Fruit fly (Drosophila melanogaster) whole organism, embryonic: ENCODE measurements around the gene CG10337.

Source experiments
- BEAF-32 ChIP-seq: fragments of 200-800 bp; sonication (Bioruptor generic); optimal IDR thresholded peaks from 3 replicates; lab custom pipeline; 2017; ENCODE audit warnings: missing biosample characterization, missing genetic modification characterization, mild to moderate bottlenecking, moderate library complexity, missing genetic modification reagents
- Bgb ChIP-seq: fragments of 200-800 bp; sonication (Bioruptor generic); IDR thresholded peaks from 2 replicates; pipeline ENCODE4 v1.3.6; 2022; ENCODE audit warnings: missing biosample characterization, missing genetic modification characterization; ENCODE audit not compliant: partially characterized antibody
- CG10543 ChIP-seq: fragments of 200-800 bp; sonication (Bioruptor generic); optimal IDR thresholded peaks from 3 replicates; lab custom pipeline; 2017; ENCODE audit warnings: missing biosample characterization, mild to moderate bottlenecking, missing genetic modification characterization, moderate library complexity
- CG11398 ChIP-seq: fragments of 200-800 bp; sonication (Bioruptor generic); optimal IDR thresholded peaks from 2 replicates; lab custom pipeline; 2016; ENCODE audit warnings: missing biosample characterization, missing genetic modification characterization
- CG16813 ChIP-seq: fragments of 200-800 bp; sonication (Bioruptor generic); IDR thresholded peaks from 3 replicates; pipeline ENCODE4 v1.3.6; 2022; ENCODE audit warnings: missing biosample characterization, missing genetic modification characterization; ENCODE audit not compliant: partially characterized antibody
- CG18599 ChIP-seq: fragments of 200-800 bp; sonication (Bioruptor generic); optimal IDR thresholded peaks from 3 replicates; lab custom pipeline; 2017; ENCODE audit warnings: missing biosample characterization, missing genetic modification characterization, mild to moderate bottlenecking, moderate library complexity, missing genetic modification reagents
- CG2129 ChIP-seq: fragments of 200-800 bp; sonication (Bioruptor generic); IDR thresholded peaks from 2 replicates; pipeline ENCODE4 v1.3.6; 2022; ENCODE audit warnings: missing biosample characterization, missing genetic modification characterization; ENCODE audit not compliant: partially characterized antibody
- CG34224 ChIP-seq: fragments of 200-800 bp; sonication (Bioruptor generic); IDR thresholded peaks from 3 replicates; pipeline ENCODE4 v1.3.6; 2022; ENCODE audit warnings: missing biosample characterization, missing genetic modification characterization; ENCODE audit not compliant: partially characterized antibody
- CG6791 ChIP-seq: fragments of 200-800 bp; sonication (Bioruptor generic); IDR thresholded peaks from 3 replicates; pipeline ENCODE4 v1.3.6; 2022; ENCODE audit warnings: missing biosample characterization, missing genetic modification characterization; ENCODE audit not compliant: partially characterized antibody
- CTCF ChIP-seq: fragments of 200-800 bp; sonication (Bioruptor generic); optimal IDR thresholded peaks from 2 replicates; lab custom pipeline; 2017; ENCODE audit warnings: missing biosample characterization, mild to moderate bottlenecking, missing genetic modification characterization, moderate library complexity
- Deaf1 ChIP-seq: fragments of 200-800 bp; optimal IDR thresholded peaks from 3 replicates; lab custom pipeline; 2019; ENCODE audit warnings: missing biosample characterization, mild to moderate bottlenecking, missing genetic modification characterization, moderate library complexity
- Dll ChIP-seq: fragments of 200-800 bp; sonication (Bioruptor generic); IDR thresholded peaks from 4 replicates; pipeline ENCODE4 v1.3.6; 2022; ENCODE audit warnings: missing biosample characterization, missing genetic modification characterization; ENCODE audit not compliant: partially characterized antibody
- Dref ChIP-seq: fragments of 200-800 bp; sonication (Bioruptor generic); IDR thresholded peaks from 2 replicates; pipeline ENCODE4 v1.3.6; 2022; ENCODE audit warnings: missing biosample characterization, missing genetic modification characterization
- E2f2 ChIP-seq: fragments of 200-800 bp; sonication (Bioruptor generic); IDR thresholded peaks from 2 replicates; pipeline ENCODE4 v1.3.6; 2022; ENCODE audit warnings: missing biosample characterization, missing genetic modification characterization
- HHEX ChIP-seq: fragments of 200-800 bp; sonication (Bioruptor generic); optimal IDR thresholded peaks from 3 replicates; lab custom pipeline; 2017; ENCODE audit warnings: missing biosample characterization, mild to moderate bottlenecking, missing genetic modification characterization, missing genetic modification reagents
- HLH4C ChIP-seq: fragments of 200-800 bp; sonication (Bioruptor generic); IDR thresholded peaks from 3 replicates; pipeline ENCODE4 v1.3.6; 2022; ENCODE audit warnings: missing biosample characterization, missing genetic modification characterization; ENCODE audit not compliant: partially characterized antibody
- Hmr ChIP-seq: fragments of 200-800 bp; sonication (Bioruptor generic); optimal IDR thresholded peaks from 3 replicates; lab custom pipeline; 2017; ENCODE audit warnings: mild to moderate bottlenecking, missing biosample characterization, missing genetic modification reagents, missing genetic modification characterization
- MBD-R2 ChIP-seq: fragments of 200-800 bp; sonication (Bioruptor generic); IDR thresholded peaks from 2 replicates; pipeline ENCODE4 v1.3.6; 2022; ENCODE audit warnings: missing biosample characterization, missing genetic modification characterization
- MESR4 ChIP-seq: fragments of 200-800 bp; sonication (Bioruptor generic); optimal IDR thresholded peaks from 2 replicates; lab custom pipeline; 2018; ENCODE audit warnings: missing biosample characterization, mild to moderate bottlenecking, missing genetic modification characterization, moderate library complexity
- Myb ChIP-seq: fragments of 200-800 bp; sonication (Bioruptor generic); optimal IDR thresholded peaks from 2 replicates; lab custom pipeline; 2016; ENCODE audit warnings: missing biosample characterization, missing genetic modification characterization
- Opbp ChIP-seq: fragments of 200-800 bp; sonication (Bioruptor generic); IDR thresholded peaks from 3 replicates; pipeline ENCODE4 v1.3.6; 2022; ENCODE audit warnings: missing biosample characterization, missing genetic modification characterization; ENCODE audit not compliant: partially characterized antibody
- amos ChIP-seq: fragments of 200-800 bp; sonication (Bioruptor generic); IDR thresholded peaks from 2 replicates; pipeline ENCODE4 v1.3.6; 2022; ENCODE audit warnings: missing biosample characterization, missing genetic modification characterization; ENCODE audit not compliant: partially characterized antibody
- bbx ChIP-seq: fragments of 200-800 bp; sonication (Bioruptor generic); IDR thresholded peaks from 2 replicates; pipeline ENCODE4 v1.3.6; 2022; ENCODE audit warnings: missing biosample characterization, missing genetic modification characterization; ENCODE audit not compliant: partially characterized antibody
- bsh ChIP-seq, 2 experiments: fragments of 200-800 bp; sonication (Bioruptor generic); optimal IDR thresholded peaks; 2 replicates each; lab custom pipeline; 2017 to 2018; ENCODE audit warnings: mild to moderate bottlenecking in 2 of 2, missing biosample characterization in 2 of 2, missing genetic modification characterization in 2 of 2, moderate library complexity in 1 of 2
- ci ChIP-seq: fragments of 200-800 bp; sonication (Bioruptor generic); IDR thresholded peaks from 3 replicates; pipeline ENCODE4 v1.3.6; 2022; ENCODE audit warnings: missing biosample characterization, missing genetic modification characterization
- crol ChIP-seq: fragments of 200-800 bp; sonication (Bioruptor generic); IDR thresholded peaks from 2 replicates; pipeline ENCODE4 v1.3.6; 2022; ENCODE audit warnings: missing biosample characterization, missing genetic modification characterization
- emc ChIP-seq: fragments of 200-800 bp; sonication (Bioruptor generic); optimal IDR thresholded peaks from 2 replicates; lab custom pipeline; 2016; ENCODE audit warnings: missing biosample characterization, missing genetic modification characterization
- ewg ChIP-seq: fragments of 200-800 bp; sonication (Bioruptor generic); optimal IDR thresholded peaks from 3 replicates; lab custom pipeline; 2017; ENCODE audit warnings: mild to moderate bottlenecking, missing biosample characterization, missing genetic modification reagents, missing genetic modification characterization
- hb ChIP-seq: fragments of 200-800 bp; sonication (Bioruptor generic); IDR thresholded peaks from 3 replicates; pipeline ENCODE4 v1.3.6; 2022; ENCODE audit warnings: missing biosample characterization, missing genetic modification characterization; ENCODE audit not compliant: partially characterized antibody
- hbn ChIP-seq: fragments of 200-800 bp; sonication (Bioruptor generic); IDR thresholded peaks from 2 replicates; pipeline ENCODE4 v1.3.6; 2022; ENCODE audit warnings: missing biosample characterization, missing genetic modification characterization; ENCODE audit not compliant: partially characterized antibody
- onecut ChIP-seq: fragments of 200-800 bp; sonication (Bioruptor generic); IDR thresholded peaks from 2 replicates; pipeline ENCODE4 v1.3.6; 2022; ENCODE audit warnings: missing biosample characterization, missing genetic modification characterization
- sens ChIP-seq: fragments of 200-800 bp; sonication (Bioruptor generic); peaks from one replicate; lab custom pipeline; 2016; ENCODE audit warnings: missing biosample characterization, missing genetic modification characterization
- sna ChIP-seq: fragments of 200-800 bp; sonication (Bioruptor generic); IDR thresholded peaks from 2 replicates; pipeline ENCODE4 v1.3.6; 2022; ENCODE audit warnings: missing biosample characterization, missing genetic modification characterization; ENCODE audit not compliant: partially characterized antibody
- sr ChIP-seq: fragments of 200-800 bp; sonication (Bioruptor generic); IDR thresholded peaks from 3 replicates; pipeline ENCODE4 v1.3.6; 2022; ENCODE audit warnings: missing biosample characterization, missing genetic modification characterization
- tna ChIP-seq: fragments of 200-800 bp; sonication (Bioruptor generic); IDR thresholded peaks from 2 replicates; pipeline ENCODE4 v1.3.6; 2022; ENCODE audit warnings: missing biosample characterization, missing genetic modification characterization; ENCODE audit not compliant: partially characterized antibody
- usp ChIP-seq: fragments of >200 bp; optimal IDR thresholded peaks from 2 replicates; lab custom pipeline; 2017; ENCODE audit warnings: missing biosample characterization, missing genetic modification characterization
- vnd ChIP-seq: fragments of 200-800 bp; sonication (Bioruptor generic); IDR thresholded peaks from 3 replicates; pipeline ENCODE4 v1.3.6; 2022; ENCODE audit warnings: missing biosample characterization, missing genetic modification characterization; ENCODE audit not compliant: partially characterized antibody
- z ChIP-seq: fragments of 200-800 bp; sonication (Bioruptor generic); IDR thresholded peaks from 3 replicates; pipeline ENCODE4 v1.3.6; 2022; ENCODE audit warnings: missing biosample characterization, missing genetic modification characterization
- zen2 ChIP-seq: fragments of 200-800 bp; sonication (Bioruptor generic); IDR thresholded peaks from 3 replicates; pipeline ENCODE4 v1.3.6; 2022; ENCODE audit warnings: missing biosample characterization, missing genetic modification characterization; ENCODE audit not compliant: partially characterized antibody

CG10337 gene

DNA sequence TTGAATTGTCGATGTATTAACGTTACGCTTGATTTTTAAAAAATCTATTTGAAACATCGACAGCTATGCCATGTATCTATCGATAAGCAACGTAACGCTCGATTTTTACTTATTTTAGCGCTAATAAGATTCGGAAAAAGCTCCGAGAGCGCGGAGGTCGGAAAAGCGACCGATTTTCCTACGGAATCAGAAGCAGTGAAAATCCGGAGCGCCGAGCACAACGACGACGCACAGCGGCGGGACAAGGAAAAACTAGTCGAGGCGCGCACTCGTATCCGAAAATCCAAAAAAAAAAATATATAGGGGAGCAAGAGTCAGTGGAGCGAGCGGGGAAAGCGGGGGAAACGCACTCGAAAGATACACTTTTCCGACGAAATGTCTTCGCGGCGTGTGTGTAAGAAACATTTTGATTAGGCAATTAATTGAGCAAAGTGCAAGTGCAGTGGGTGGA is 28.1 kb downstream of the CG10337 start, which contains the start of gene CG10132 (continued):
- TF ChIP-seq amos (peak; percentile 30; the same call in 1 of the 2 replicates), Hmr (GFP tag; lab: Kevin White, UChicago) (no peak), MESR4 (GFP tag; lab: Kevin White, UChicago) (no peak), CG10543 (peak; percentile 5), CG2129 (GFP tag; lab: Robert Waterston, UW) (no peak), Opbp (GFP tag; lab: Robert Waterston, UW) (0 out of 3 replicates have a peak, but pooled peaks have one; percentile 13), CG34224 (peak; percentile 59; the same call in 2 of the 3 replicates), CG11398 (no peak), CTCF (GFP tag; lab: Kevin White, UChicago) (peak; percentile 73), Deaf1 (tag; lab: Kevin White, UChicago) (peak; percentile 85), CG16813 (peak; percentile 53; the same call in 2 of the 3 replicates), emc (GFP tag; lab: Kevin White, UChicago) (no peak), sna (GFP tag; lab: Robert Waterston, UW) (peak; percentile 16; the same call in 1 of the 2 replicates), Dll (GFP tag; lab: Robert Waterston, UW) (peak; percentile 53; the same call in 1 of the 4 replicates), HHEX (GFP tag; lab: Kevin White, UChicago) (no peak), usp (GFP tag; lab: Kevin White, UChicago) (no peak), hb (peak; percentile 67; the same call in 1 of the 3 replicates), tna (GFP tag; lab: Robert Waterston, UW) (peak; percentile 58; the same call in 1 of the 2 replicates), z (GFP tag; lab: Robert Waterston, UW) (peak; percentile 58; the same call in 1 of the 3 replicates), ci (GFP tag; lab: Robert Waterston, UW) (peak; percentile 36; the same call in 1 of the 3 replicates), BEAF-32 (peak; percentile 25), HLH4C (GFP tag; lab: Robert Waterston, UW) (peak; percentile 78), crol (GFP tag; lab: Robert Waterston, UW) (peak; percentile 89), hbn (0 out of 2 replicates have a peak, but pooled peaks have one; percentile 29), E2f2 (peak; percentile 47), Myb (GFP tag; lab: Kevin White, UChicago) (peak; percentile 86), Bgb (GFP tag; lab: Robert Waterston, UW) (peak; percentile 41; the same call in 1 of the 2 replicates), bsh (GFP tag; optimal IDR thresholded peaks at IDR 0.05; lab: Kevin White, UChicago) (no peak), vnd (GFP tag; lab: Robert Waterston, UW) (peak; percentile 58; the same call in 1 of the 3 replicates), MBD-R2 (0 out of 2 replicates have a peak, but pooled peaks have one; percentile 10), onecut (GFP tag; lab: Robert Waterston, UW) (0 out of 2 replicates have a peak, but pooled peaks have one; percentile 6), bbx (GFP tag; lab: Robert Waterston, UW) (peak; percentile 53; the same call in 1 of the 2 replicates), zen2 (GFP tag; lab: Robert Waterston, UW) (peak; percentile 75), sens (GFP tag; lab: Kevin White, UChicago) (peak; percentile 66), sr (no peak), CG18599 (GFP tag; lab: Kevin White, UChicago) (peak; percentile 0), Dref (peak; percentile 58), CG6791 (GFP tag; lab: Robert Waterston, UW) (peak; percentile 56; the same call in 1 of the 3 replicates), ewg (GFP tag; lab: Kevin White, UChicago) (peak; percentile 32)
